Worm (Caenorhabditis elegans): Measurements from ENCODE around the gene perm-4.
A peak's percentile ranks its signal among the peaks of the same experiment; 100 is the strongest.

perm-4 gene

DNA sequence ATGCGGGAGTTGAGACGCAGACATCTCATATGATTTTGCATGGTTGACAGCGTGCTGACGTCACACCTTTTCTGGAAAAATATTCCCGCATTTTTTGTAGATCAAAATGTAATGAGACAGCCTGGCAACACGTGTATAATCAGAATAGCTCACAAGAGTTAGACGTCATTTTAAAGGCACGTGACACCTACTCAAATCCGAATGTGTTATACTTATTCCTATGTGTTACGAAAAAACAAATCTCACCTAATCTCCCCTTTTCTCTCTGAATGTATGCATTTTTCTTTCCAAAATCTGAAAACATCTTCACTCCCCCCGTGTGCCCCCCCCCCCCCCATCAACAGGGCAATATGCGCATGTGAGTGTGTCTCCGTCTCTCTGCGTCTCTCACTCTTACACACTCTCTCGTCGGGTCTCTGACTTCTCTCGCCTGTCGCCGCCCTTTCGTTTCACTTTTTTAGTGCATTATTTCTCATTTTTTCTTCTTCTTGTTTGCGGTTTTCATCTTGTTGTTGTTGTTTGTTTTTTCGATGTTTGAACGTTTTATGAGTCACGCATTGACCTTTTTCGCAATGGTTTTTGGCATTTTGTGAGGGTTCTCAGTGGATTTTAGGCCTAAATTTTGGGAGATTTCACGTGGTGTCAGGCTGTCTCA, 43.5 kb upstream of the perm-4 start (continued):
- TF ChIP-seq unc-86 (tag; optimal IDR thresholded peaks at IDR 0.05), result peak; percentile 47
- no peak for TF ChIP-seq hlh-17 (GFP tag; optimal IDR thresholded peaks at IDR 0.05; ENCODE audit: borderline replicate concordance)
- no peak for TF ChIP-seq ces-1 (GFP tag; optimal IDR thresholded peaks at IDR 0.05)
- TF ChIP-seq egl-13 (tag; optimal IDR thresholded peaks at IDR 0.05), result no peak
- TF ChIP-seq pag-3 (tag; optimal IDR thresholded peaks at IDR 0.05; ENCODE audit: borderline replicate concordance, insufficient read depth), result no peak
- no peak for TF ChIP-seq hlh-4 (tag; optimal IDR thresholded peaks at IDR 0.05)
- no peak for TF ChIP-seq unc-130 (tag; optimal IDR thresholded peaks at IDR 0.05)
- TF ChIP-seq F16B12.6 (tag; optimal IDR thresholded peaks at IDR 0.05), result peak; percentile 6
- no peak for TF ChIP-seq C34B4.2 (tag; optimal IDR thresholded peaks at IDR 0.05)
- no peak for TF ChIP-seq nhr-77 (tag; optimal IDR thresholded peaks at IDR 0.05)
- TF ChIP-seq ceh-88 (GFP tag; IDR thresholded peaks at IDR 0.05), result no peak
- TF ChIP-seq sox-4 (tag; optimal IDR thresholded peaks at IDR 0.05), result no peak
- TF ChIP-seq nhr-47 (tag; optimal IDR thresholded peaks at IDR 0.05), result peak; percentile 71
- no peak for TF ChIP-seq zip-4 (GFP tag; optimal IDR thresholded peaks at IDR 0.05)
- no peak for TF ChIP-seq ceh-90 (tag; optimal IDR thresholded peaks at IDR 0.05)
- peak; percentile 71 for TF ChIP-seq pax-3 (tag; optimal IDR thresholded peaks at IDR 0.05)
- TF ChIP-seq dsc-1 (tag; optimal IDR thresholded peaks at IDR 0.05), result peak; percentile 75
- TF ChIP-seq mab-9 (GFP tag; IDR thresholded peaks at IDR 0.05), result peak; percentile 42; the same call in 1 of the 2 replicates
- TF ChIP-seq ztf-11 (tag; optimal IDR thresholded peaks at IDR 0.05), result no peak
- no peak for TF ChIP-seq C16A3.4 (tag; optimal IDR thresholded peaks at IDR 0.05)
- peak; percentile 22 to 54 for TF ChIP-seq lin-35 (GFP tag; optimal IDR thresholded peaks at IDR 0.05)
- TF ChIP-seq lin-14 (GFP tag; optimal IDR thresholded peaks at IDR 0.05), result peak; percentile 91
- no peak for TF ChIP-seq mef-2 (tag; optimal IDR thresholded peaks at IDR 0.05)
- no peak for TF ChIP-seq aha-1 (tag; optimal IDR thresholded peaks at IDR 0.05)
- no peak for TF ChIP-seq pqm-1 (tag; optimal IDR thresholded peaks at IDR 0.05)
- TF ChIP-seq nhr-85 (tag), result peak; percentile 83
- TF ChIP-seq tlp-1 (tag; optimal IDR thresholded peaks at IDR 0.05), result no peak
- TF ChIP-seq unc-30 (tag; optimal IDR thresholded peaks at IDR 0.05), result no peak
- TF ChIP-seq lin-39 (tag; optimal IDR thresholded peaks at IDR 0.05), result no peak
- TF ChIP-seq hpl-2 (GFP tag; optimal IDR thresholded peaks at IDR 0.05), result no peak
- TF ChIP-seq efl-3 (GFP tag; optimal IDR thresholded peaks at IDR 0.05), result no peak
- TF ChIP-seq lir-3 (tag; optimal IDR thresholded peaks at IDR 0.05; ENCODE audit: poor library complexity), result no peak
- no peak for TF ChIP-seq isw-1 (GFP tag; IDR thresholded peaks at IDR 0.05)
- peak; percentile 70 for TF ChIP-seq rnt-1 (tag; optimal IDR thresholded peaks at IDR 0.05)
- peak; percentile 29 for TF ChIP-seq jun-1 (tag; optimal IDR thresholded peaks at IDR 0.05)
- peak in 1 of 2 experiments; percentile 82 for TF ChIP-seq mdl-1 (tag; optimal IDR thresholded peaks at IDR 0.05)
- no peak for TF ChIP-seq lin-13 (GFP tag; optimal IDR thresholded peaks at IDR 0.05)
- TF ChIP-seq fkh-8 (tag; optimal IDR thresholded peaks at IDR 0.05), result peak; percentile 72
- TF ChIP-seq zag-1 (tag; optimal IDR thresholded peaks at IDR 0.05), result no peak
- TF ChIP-seq skn-1 (tag; optimal IDR thresholded peaks at IDR 0.05), result peak; percentile 39
- peak; percentile 71 to 76 for TF ChIP-seq efl-1 (optimal IDR thresholded peaks at IDR 0.05)
- peak; percentile 57 to 96 for TF ChIP-seq efl-1 (GFP tag; optimal IDR thresholded peaks at IDR 0.05 in 1 of 2)
- peak; percentile 32 to 65 for TF ChIP-seq lsy-2 (tag; optimal IDR thresholded peaks at IDR 0.05)
- no peak for TF ChIP-seq aly-2 (tag; optimal IDR thresholded peaks at IDR 0.05)
- no peak for TF ChIP-seq sup-37 (GFP tag; optimal IDR thresholded peaks at IDR 0.05)
- TF ChIP-seq nhr-76 (tag; optimal IDR thresholded peaks at IDR 0.05), result no peak
- TF ChIP-seq grh-1 (GFP tag; IDR thresholded peaks at IDR 0.05), result no peak
- no peak for TF ChIP-seq unc-62 (GFP tag; optimal IDR thresholded peaks at IDR 0.05)
- no peak for TF ChIP-seq ama-1 (optimal IDR thresholded peaks at IDR 0.05)
- no peak for TF ChIP-seq Y116A8C.19 (tag; optimal IDR thresholded peaks at IDR 0.05; ENCODE audit: borderline replicate concordance)
- no peak for TF ChIP-seq sptf-1 (tag; optimal IDR thresholded peaks at IDR 0.05)
- TF ChIP-seq fkh-10 (GFP tag; optimal IDR thresholded peaks at IDR 0.05), result no peak
- peak; percentile 14 to 69 (median 30) for TF ChIP-seq ceh-82 (tag; optimal IDR thresholded peaks at IDR 0.05)
